Worm (Caenorhabditis elegans): ENCODE measurements around the gene B0024.15.

B0024.15 gene

DNA sequence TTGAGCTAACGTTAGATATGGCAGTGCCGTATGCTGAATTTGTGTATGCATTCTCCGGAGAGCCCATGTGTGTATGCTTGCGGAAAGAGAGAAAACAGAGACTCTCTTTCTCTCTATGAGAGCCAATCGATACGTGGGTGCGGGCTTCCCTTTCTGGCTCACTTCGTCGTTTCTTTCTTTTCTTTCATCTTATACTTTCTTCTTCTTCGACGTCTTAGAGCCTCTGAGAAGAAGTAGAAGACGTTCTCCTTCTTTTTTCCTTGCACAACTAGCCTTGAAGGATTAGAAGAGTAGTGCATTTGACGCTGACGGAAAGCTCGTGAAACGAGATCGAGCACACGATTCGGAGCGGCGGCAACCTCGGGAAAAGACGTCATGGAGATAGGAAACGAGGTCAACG is 16.0 kb upstream of the B0024.15 start (continued):
- TF ChIP-seq ztf-4 (tag; optimal IDR thresholded peaks at IDR 0.05) (peak; percentile 1), skn-1 (tag; optimal IDR thresholded peaks at IDR 0.05) (peak; percentile 44), grh-1 (GFP tag; IDR thresholded peaks at IDR 0.05) (no peak), C04F5.9 (tag; optimal IDR thresholded peaks at IDR 0.05) (no peak), ceh-88 (GFP tag; IDR thresholded peaks at IDR 0.05) (no peak), elt-3 (tag; optimal IDR thresholded peaks at IDR 0.05) (no peak), ceh-90 (tag; optimal IDR thresholded peaks at IDR 0.05) (no peak), irx-1 (tag; optimal IDR thresholded peaks at IDR 0.05) (peak; percentile 32), ets-5 (GFP tag; IDR thresholded peaks at IDR 0.05) (no peak), snu-23 (GFP tag; optimal IDR thresholded peaks at IDR 0.05) (peak; percentile 29), nhr-237 (tag; optimal IDR thresholded peaks at IDR 0.05) (no peak), zip-4 (GFP tag; optimal IDR thresholded peaks at IDR 0.05) (no peak), nhr-90 (tag; optimal IDR thresholded peaks at IDR 0.05; ENCODE audit: poor library complexity) (no peak), tbx-2 (tag; optimal IDR thresholded peaks at IDR 0.05) (peak; percentile 59), lin-13 (GFP tag; optimal IDR thresholded peaks at IDR 0.05) (no peak), nhr-71 (tag; optimal IDR thresholded peaks at IDR 0.05) (peak; percentile 56), efl-3 (GFP tag; optimal IDR thresholded peaks at IDR 0.05) (no peak), rnt-1 (tag; optimal IDR thresholded peaks at IDR 0.05) (no peak), hlh-4 (tag; optimal IDR thresholded peaks at IDR 0.05) (no peak), ceh-63 (GFP tag; optimal IDR thresholded peaks at IDR 0.05) (no peak), nhr-84 (tag; optimal IDR thresholded peaks at IDR 0.05) (no peak), sup-37 (GFP tag; optimal IDR thresholded peaks at IDR 0.05) (no peak), mdl-1 (tag; optimal IDR thresholded peaks at IDR 0.05) (no peak), aly-2 (tag; optimal IDR thresholded peaks at IDR 0.05) (no peak), F16B12.6 (tag; optimal IDR thresholded peaks at IDR 0.05) (no peak), ceh-82 (tag; optimal IDR thresholded peaks at IDR 0.05) (peak; percentile 29 to 73 (median 46)), nhr-19 (GFP tag; conservative IDR thresholded peaks at IDR 0.05) (no peak), fos-1 (tag; optimal IDR thresholded peaks at IDR 0.05) (no peak), nhr-28 (tag; optimal IDR thresholded peaks at IDR 0.05) (no peak), elt-2 (tag; optimal IDR thresholded peaks at IDR 0.05) (no peak), zag-1 (tag; optimal IDR thresholded peaks at IDR 0.05) (peak; percentile 53), egl-27 (tag; optimal IDR thresholded peaks at IDR 0.05) (no peak), pax-3 (tag; optimal IDR thresholded peaks at IDR 0.05) (peak; percentile 21), snpc-4 (tag; optimal IDR thresholded peaks at IDR 0.05) (no peak), ztf-11 (tag; optimal IDR thresholded peaks at IDR 0.05) (no peak), vab-15 (tag; optimal IDR thresholded peaks at IDR 0.05) (no peak), nhr-12 (tag; optimal IDR thresholded peaks at IDR 0.05) (no peak), hpl-2 (GFP tag; optimal IDR thresholded peaks at IDR 0.05) (no peak), sox-4 (tag; optimal IDR thresholded peaks at IDR 0.05) (no peak), fkh-8 (tag; optimal IDR thresholded peaks at IDR 0.05) (peak; percentile 79), aha-1 (tag; optimal IDR thresholded peaks at IDR 0.05) (no peak), mab-9 (GFP tag; IDR thresholded peaks at IDR 0.05) (0 out of 2 replicates have a peak, but pooled peaks have one; percentile 44), dsc-1 (tag; optimal IDR thresholded peaks at IDR 0.05) (no peak), C16A3.4 (tag; optimal IDR thresholded peaks at IDR 0.05) (no peak), fkh-4 (tag; optimal IDR thresholded peaks at IDR 0.05; ENCODE audit: borderline replicate concordance) (no peak), C34B4.2 (tag; optimal IDR thresholded peaks at IDR 0.05) (no peak), fkh-10 (GFP tag; optimal IDR thresholded peaks at IDR 0.05) (peak; percentile 80), alr-1 (tag; optimal IDR thresholded peaks at IDR 0.05; ENCODE audit: borderline replicate concordance) (no peak), lir-3 (tag; optimal IDR thresholded peaks at IDR 0.05; ENCODE audit: poor library complexity) (no peak), unc-86 (tag; optimal IDR thresholded peaks at IDR 0.05) (peak; percentile 46), lin-35 (GFP tag; optimal IDR thresholded peaks at IDR 0.05) (peak in 1 of 2 experiments; percentile 42), lin-14 (GFP tag; optimal IDR thresholded peaks at IDR 0.05) (peak; percentile 86), nhr-20 (tag; optimal IDR thresholded peaks at IDR 0.05) (no peak)
